Worm (Caenorhabditis elegans): ENCODE results near the gene srd-13.

DNA sequence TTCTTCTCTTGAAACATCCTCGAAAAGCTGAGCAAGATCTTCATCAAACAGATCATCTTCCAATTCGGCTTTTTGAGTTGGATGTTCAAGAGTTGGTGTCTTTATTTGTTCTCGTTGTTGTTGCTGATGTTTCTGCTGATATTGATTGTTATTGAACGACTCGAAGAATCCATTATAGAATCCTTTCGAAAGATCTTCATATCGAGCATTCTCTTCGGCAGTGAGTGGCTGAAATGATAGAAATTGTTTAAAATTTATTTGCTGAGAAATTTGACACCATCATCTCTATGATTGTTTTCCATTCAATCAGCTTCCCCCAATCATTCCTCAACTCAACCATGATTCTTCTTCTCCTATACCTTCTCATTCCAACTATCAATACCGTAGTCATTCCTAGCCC lies 18.2 kb upstream of the srd-13 start, which contains the start of gene clec-178:
- no peak for TF ChIP-seq ama-1 (optimal IDR thresholded peaks at IDR 0.05)
- no peak for TF ChIP-seq nhr-11 (tag; optimal IDR thresholded peaks at IDR 0.05)
- TF ChIP-seq C38D4.7 (GFP tag; optimal IDR thresholded peaks at IDR 0.05) = no peak
- no peak for TF ChIP-seq ztf-16 (tag; optimal IDR thresholded peaks at IDR 0.05)
- TF ChIP-seq fkh-6 (tag; optimal IDR thresholded peaks at IDR 0.05) = no peak

Data from whole organism, late embryonic.